ENCODE assay signal across 2 worm cellular contexts in genomic region chrIV:6048462-6048861, ce11.
TF ChIP-seq lines count a peak whose summit lies in the region.

No protein-coding gene starts in this region.

TF ChIP-seq in whole organism, L1 larva, 84 proteins besides CTCF, POLR2A, EP300 and RAD21 (continued from another document):
- TF ChIP-seq nhr-90 (tag; optimal IDR thresholded peaks at IDR 0.05; lab: Kevin White, UChicago; ENCODE audit: poor library complexity) (peak; percentile 8), xbp-1 (tag; optimal IDR thresholded peaks at IDR 0.05; lab: Kevin White, UChicago) (no peak), nhr-85 (tag; lab: Kevin White, UChicago) (no peak), elt-3 (tag; optimal IDR thresholded peaks at IDR 0.05; lab: Kevin White, UChicago) (no peak), ama-1 (optimal IDR thresholded peaks at IDR 0.05; lab: Kevin White, UChicago) (no peak), ceh-63 (GFP tag; optimal IDR thresholded peaks at IDR 0.05; lab: Kevin White, UChicago) (no peak)

TF ChIP-seq in whole organism, L4 larva, 104 proteins besides CTCF, POLR2A, EP300 and RAD21 (continued from another document):
- TF ChIP-seq mxl-3 (GFP tag; optimal IDR thresholded peaks at IDR 0.05; lab: Kevin White, UChicago) (no peak), dpl-1 (GFP tag; optimal IDR thresholded peaks at IDR 0.05; lab: Kevin White, UChicago) (no peak), ztf-7 (tag; optimal IDR thresholded peaks at IDR 0.05; lab: Kevin White, UChicago) (no peak), ceh-44 (GFP tag; IDR thresholded peaks at IDR 0.05; lab: Robert Waterston, UW) (no peak)
